Fruit fly (Drosophila melanogaster) S2 (cell line): ENCODE measurements around the gene CG32147.

ENCODE experiments used
- CG8478 ChIP-seq: fragments of >200 bp; optimal IDR thresholded peaks from 2 replicates; lab custom pipeline; 2018
- CTCF ChIP-seq, 2 experiments: fragments of >200 bp; optimal IDR thresholded peaks; 2 replicates each; lab custom pipeline; 2018

CG32147 gene

DNA sequence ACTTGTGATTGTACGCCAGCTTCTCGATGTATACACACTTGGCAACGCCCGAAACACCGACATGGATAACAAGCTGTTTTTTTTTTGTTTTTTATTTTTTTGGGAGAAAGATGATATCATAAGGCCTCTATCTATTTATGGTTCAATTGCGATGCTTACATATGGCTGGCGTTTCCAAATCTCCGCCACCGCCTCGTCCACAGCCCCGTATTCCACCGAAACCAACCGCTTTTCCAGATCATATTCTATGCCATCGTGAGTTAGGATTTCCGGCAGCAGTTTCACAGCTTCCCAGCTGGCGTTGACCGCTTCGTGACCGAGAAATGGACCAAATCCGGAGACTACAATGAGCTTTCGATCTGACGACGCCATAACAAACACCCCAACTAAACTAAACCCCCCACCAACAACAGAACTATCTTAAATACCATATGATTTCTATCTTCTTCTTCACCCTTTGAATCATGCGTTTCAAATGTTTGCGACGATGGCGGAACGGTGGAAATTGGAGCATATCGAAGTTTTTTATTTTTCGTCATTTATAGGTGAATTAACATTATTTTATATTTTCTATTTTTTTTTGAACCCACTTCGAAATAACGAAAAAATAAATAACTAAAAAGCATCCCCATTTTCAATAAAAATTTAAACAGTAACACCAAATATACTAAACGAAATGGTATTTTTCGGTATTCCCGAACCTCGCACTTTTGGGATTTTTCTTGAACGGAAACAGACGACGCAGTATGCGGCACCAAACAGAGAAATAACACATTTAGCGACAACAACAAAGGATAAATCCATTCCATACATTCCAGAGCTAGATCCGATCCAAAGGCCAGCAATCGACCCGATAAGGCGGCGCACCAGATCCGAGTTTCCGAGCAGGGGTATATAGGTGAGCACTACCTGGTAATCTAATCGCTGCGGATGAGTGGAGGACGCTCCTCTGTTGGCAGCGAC, at the start of gene CG32147, which contains the start of gene Pex3:
CG32147 (minus strand) TSS at position 422 of the 963 bp plus-strand sequence.
Pex3 (plus strand) TSS at position 718 of the 963 bp plus-strand sequence.
- TF ChIP-seq CG8478 (lab: Kevin White, UChicago) = no peak
- TF ChIP-seq CTCF (optimal IDR thresholded peaks at IDR 0.05; lab: Kevin White, UChicago) = peak in 1 of 2 experiments; percentile 20

DNA sequence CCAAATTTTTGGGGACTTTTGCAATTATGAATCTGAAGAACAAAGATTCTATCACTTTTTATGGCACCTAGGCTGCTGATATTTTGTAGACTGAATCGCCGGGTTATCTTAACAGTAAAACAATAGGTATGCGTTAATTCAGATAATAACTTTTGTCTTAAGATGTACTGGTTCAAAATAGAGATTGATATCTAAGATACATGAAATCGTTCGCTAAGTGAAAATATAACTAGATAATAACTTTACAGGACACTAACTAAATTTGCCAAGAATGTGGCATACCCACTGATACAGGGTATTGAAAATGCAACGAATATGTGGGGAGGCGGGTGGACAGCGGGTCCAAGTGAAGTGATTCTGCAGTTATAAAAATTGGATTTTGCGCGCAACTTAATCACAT, 48.3 kb upstream of the CG32147 start:
- TF ChIP-seq CTCF (optimal IDR thresholded peaks at IDR 0.05; lab: Kevin White, UChicago) = no peak
- TF ChIP-seq CG8478 (lab: Kevin White, UChicago) = no peak

DNA sequence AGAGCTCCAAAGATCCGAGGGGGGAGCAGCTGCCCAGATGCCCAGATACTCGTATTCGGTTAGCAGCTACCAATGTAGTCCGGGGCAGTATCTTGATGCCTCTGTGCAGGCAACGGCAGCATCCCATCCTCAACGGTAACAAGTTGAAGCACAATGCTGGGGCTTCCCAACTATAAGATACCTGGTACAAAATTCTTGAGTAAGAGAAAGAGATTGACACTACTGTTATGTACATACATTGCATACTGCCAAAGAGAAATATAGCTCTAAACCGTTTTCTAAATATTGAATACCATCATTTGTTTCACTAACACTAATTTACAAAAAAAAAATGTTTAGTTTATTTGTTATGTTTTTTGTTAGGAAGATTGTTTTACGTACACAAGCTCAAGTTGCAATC, 45.8 kb upstream of the CG32147 start:
- TF ChIP-seq CTCF (optimal IDR thresholded peaks at IDR 0.05; lab: Kevin White, UChicago) = no peak
- TF ChIP-seq CG8478 (lab: Kevin White, UChicago) = no peak

DNA sequence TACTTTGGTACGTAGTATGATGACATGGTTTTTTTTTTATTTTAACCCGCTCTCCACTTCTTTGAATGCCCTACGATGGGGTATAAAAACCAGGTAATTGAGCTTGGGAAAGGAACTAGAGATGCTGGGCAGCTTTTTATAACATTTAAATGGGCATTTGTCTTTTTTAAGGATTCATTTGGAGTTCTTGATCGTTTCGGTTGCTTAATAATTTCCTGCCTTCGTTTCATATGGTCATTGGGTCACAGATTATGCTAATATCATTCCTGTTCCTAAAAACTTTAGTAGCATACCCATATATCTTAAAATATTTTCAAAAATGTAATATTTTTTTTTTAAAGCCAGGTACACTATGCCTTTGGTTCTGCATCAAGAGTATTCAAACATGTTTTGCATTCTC, 44.9 kb upstream of the CG32147 start:
- TF ChIP-seq CG8478 (lab: Kevin White, UChicago) (no peak), CTCF (optimal IDR thresholded peaks at IDR 0.05; lab: Kevin White, UChicago) (no peak)

DNA sequence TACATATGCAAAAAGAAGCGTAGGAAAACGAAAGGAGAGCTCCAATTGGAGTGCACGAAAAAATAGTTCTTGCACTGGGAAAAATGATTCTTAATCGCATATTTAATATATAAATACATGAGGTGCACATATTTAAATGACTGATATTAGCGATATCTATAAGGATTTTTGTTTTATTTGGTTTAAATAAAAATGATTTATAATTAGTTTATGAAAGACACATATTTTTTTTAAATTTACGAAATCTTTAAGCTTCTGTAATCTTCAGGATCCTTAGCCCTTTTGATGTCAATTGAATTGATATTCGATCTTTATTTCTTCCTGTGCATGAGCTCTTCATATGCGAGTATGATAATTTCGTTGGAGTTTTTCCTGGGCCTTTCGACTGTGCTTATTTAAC, 43.9 kb upstream of the CG32147 start:
- TF ChIP-seq CTCF (optimal IDR thresholded peaks at IDR 0.05; lab: Kevin White, UChicago) (no peak), CG8478 (lab: Kevin White, UChicago) (no peak)

DNA sequence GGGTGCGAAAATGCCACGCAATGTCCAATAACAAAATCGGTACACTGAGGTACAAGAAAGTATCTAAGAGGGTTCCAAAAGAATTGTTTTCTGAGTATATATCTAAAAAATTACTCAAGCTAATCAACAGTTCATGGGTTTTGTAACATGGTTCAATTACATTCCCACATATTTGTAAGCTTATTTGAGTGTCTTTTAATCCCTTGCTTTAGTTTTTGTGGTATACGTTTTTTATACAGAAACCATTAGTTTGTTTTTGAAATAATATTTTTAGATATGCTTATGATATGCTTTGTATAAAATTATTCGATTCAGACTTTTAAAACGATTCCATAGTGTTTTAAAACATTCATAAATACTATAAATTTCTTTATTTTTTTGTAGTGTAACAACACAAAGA, 37.0 kb upstream of the CG32147 start:
- TF ChIP-seq CTCF (optimal IDR thresholded peaks at IDR 0.05; lab: Kevin White, UChicago) = no peak
- no peak for TF ChIP-seq CG8478 (lab: Kevin White, UChicago)

DNA sequence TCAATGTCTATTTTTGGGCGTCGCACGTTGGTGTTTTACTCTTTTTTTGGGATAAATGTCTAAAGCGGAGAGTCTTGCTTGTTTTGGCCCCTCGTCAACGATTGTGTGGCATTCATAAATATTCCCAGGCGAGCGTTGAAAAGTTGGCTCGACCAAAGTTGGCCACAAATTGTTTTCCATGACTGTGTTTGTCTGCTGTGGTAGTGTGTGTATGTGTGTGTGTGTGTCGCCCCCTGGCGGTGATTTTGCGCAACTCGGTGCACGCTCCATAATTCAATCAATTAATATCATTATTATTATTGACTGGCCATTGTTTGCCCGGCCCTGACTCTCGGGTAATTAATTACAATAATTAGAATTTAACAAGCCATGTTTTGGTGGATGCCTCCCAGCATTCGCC, 34.8 kb upstream of the CG32147 start:
- TF ChIP-seq CG8478 (lab: Kevin White, UChicago) (no peak), CTCF (optimal IDR thresholded peaks at IDR 0.05; lab: Kevin White, UChicago) (peak; percentile 85 to 86)

DNA sequence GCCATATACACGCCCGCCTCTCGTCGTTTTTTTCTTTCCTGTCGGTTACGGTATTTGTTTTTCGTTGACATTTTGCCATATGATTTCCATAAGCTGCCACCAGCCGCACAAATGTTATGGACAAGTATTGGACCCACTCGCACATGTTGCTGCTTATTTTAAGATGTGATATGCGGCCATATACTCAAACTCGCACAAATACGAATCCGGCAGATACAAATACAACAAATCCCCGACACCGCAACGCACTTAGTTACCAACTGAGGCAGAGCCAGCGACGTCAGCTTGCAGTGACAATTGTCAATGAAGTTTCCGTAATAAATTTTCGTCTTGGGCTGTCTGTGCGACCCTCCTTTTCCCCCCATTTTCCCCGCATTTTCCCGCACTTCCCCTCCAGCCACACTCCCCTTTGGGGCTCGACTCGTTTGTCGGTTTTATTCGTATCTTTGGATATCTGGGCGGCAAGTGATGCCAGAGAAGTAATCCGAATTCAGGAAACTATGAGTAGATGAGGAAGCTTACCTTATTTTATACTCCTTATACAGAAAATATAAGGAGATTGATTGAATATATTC, 32.9 kb upstream of the CG32147 start:
- TF ChIP-seq CTCF (optimal IDR thresholded peaks at IDR 0.05; lab: Kevin White, UChicago) (no peak), CG8478 (lab: Kevin White, UChicago) (no peak)

DNA sequence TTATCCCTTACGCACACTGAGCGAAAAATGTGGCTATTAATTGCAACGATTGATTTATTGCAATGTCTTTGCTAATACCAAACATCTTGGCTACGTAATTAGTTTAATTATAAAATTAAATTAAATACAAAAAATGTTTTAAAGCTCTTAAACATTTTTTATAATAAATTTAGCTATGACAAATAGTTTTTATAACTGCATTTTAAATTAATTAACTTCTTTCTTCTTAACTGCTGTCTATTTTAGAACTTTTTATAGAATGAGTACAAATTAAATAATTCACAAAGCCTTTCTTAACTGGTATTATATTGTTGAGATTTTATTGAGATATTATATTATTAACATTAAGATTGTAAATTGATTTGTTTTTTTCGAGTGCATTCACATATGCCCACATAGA, 31.0 kb upstream of the CG32147 start:
- no peak for TF ChIP-seq CG8478 (lab: Kevin White, UChicago)
- TF ChIP-seq CTCF (optimal IDR thresholded peaks at IDR 0.05; lab: Kevin White, UChicago) = no peak

DNA sequence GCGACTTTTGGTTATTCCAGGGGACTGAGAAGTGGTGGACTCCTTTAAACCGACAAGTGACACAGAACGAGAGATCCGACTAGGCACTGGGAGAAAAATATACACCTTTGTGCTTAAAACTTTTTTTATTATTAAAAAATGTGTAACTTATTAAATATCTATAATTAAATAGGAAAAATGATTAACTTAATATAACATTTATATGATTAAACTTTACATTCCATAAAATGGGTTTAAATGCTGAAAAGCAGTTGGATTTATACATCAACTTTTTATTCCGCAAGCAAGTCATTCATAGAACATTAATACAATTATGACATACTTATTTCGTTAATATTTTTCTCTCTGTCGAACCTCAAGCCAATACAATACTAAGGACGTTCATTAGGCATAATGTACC, 30.2 kb upstream of the CG32147 start:
- TF ChIP-seq CTCF (optimal IDR thresholded peaks at IDR 0.05; lab: Kevin White, UChicago) = no peak

DNA sequence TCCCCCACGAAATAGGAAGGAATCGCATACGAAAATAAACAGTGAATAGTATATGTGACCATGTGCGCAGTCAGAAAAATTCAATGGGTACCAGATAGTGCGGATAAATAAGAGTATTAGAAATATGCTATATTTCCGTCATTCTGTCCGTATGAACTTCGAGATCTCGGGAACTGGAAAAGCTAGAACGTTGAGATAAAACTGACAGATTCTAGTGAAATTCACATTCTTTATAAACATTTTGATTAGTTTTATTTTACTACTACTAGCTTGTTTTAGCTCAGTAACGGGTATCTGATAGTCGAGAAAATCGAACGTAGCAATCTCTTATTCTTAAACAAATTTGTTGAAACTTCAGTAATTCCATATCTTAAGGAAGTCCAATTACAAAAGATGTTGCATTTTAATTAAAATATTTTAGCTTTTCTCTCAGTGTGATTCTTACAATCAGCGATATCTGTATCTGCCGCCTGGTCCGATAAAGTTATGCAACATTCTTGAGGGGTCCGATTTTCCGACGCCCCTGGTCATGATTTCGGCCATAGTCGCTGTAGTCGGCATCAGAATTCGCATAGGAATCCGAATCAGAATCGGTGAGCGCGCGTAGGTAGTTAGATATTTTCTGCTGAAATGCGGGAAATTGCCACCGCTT, 28.7 kb upstream of the CG32147 start:
- no peak for TF ChIP-seq CTCF (optimal IDR thresholded peaks at IDR 0.05; lab: Kevin White, UChicago)
- no peak for TF ChIP-seq CG8478 (lab: Kevin White, UChicago)

DNA sequence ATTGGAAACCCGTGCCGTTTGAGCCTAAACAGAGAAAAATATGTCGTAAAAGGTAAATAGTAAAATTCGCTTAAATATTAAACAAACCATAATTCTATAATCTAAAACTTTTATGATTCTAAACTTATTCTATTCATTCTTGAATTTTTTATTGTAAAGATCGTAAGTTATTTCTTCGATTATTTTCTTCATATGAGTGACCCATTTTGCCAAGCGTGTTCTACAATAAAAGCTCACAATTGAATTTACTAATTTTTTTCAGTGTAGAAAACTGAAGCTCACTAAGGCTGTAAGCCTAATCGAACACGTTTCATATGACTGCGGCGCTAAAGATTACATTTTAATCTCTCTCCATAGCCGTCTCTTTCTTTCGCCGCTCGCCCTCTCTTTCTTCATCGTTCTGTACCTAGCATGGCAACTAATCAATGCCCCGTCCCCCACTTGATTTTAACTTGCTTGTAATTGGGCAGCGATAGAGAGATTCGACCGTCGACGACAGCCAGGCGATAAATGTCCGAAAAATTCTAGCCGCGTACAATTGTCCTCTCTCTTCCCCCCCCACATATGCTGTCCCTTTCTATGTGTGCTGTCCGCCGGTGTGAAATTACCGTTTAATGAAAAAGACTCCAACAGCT, 28.0 kb upstream of the CG32147 start:
- TF ChIP-seq CG8478 (lab: Kevin White, UChicago) (no peak), CTCF (optimal IDR thresholded peaks at IDR 0.05; lab: Kevin White, UChicago) (no peak)

DNA sequence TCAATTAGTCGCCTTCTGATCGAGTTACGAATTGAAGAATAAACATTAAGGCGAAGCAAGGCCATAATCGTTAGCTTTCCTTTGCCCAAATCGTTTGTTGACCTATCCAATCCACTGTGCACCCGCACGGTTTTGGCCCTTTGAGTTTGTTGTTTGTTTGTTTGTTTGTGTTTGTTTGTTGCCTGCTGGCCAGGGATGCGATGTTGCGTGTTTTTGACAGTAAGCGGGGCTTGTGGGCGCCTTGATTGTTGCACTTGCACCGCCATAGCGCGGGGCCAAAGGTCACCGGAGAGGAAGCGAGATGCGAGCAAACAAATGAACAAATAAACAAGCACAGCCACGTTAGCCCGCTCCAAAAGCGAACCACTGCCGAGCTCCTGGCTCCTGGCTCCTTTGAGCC, 25.9 kb upstream of the CG32147 start:
- TF ChIP-seq CTCF (optimal IDR thresholded peaks at IDR 0.05; lab: Kevin White, UChicago) (no peak), CG8478 (lab: Kevin White, UChicago) (no peak)

DNA sequence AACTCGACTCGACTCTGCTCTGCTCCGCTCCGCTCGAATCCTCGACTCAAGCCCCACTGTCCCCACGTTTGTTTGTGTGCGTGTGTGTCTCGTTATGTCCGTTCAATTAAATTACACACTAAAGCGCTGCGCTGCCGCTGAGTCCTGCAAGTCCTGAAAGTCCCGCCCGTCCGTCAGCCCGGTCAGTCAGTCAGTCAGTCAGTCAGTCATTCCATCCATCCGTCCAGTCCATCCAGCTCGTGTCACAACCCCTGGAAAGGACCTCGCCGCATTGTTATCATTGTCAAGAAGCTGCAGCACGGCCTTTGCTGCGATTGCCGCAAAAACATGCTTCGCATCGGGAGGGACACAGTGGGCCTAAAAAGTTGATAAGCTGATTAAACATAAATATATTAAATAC, 25.2 kb upstream of the CG32147 start:
- TF ChIP-seq CG8478 (lab: Kevin White, UChicago) = no peak
- no peak for TF ChIP-seq CTCF (optimal IDR thresholded peaks at IDR 0.05; lab: Kevin White, UChicago)
